Fruit fly (Drosophila melanogaster) whole organism, wandering third instar larva: ENCODE data around the gene CG10019.

ENCODE experiments used
- Hnf4 ChIP-seq: fragments of 200-800 bp; sonication (Bioruptor generic); optimal IDR thresholded peaks from 2 replicates; lab custom pipeline; 2016; ENCODE audit warnings: missing biosample characterization, mild to moderate bottlenecking, missing genetic modification characterization
- Hr78 ChIP-seq: fragments of >200 bp; optimal IDR thresholded peaks from 2 replicates; lab custom pipeline; 2017; ENCODE audit warnings: missing biosample characterization, missing genetic modification characterization
- Mio ChIP-seq: sonication (Bioruptor generic); optimal IDR thresholded peaks from 2 replicates; lab custom pipeline; 2016; ENCODE audit warnings: missing biosample characterization, missing genetic modification characterization
- dl ChIP-seq, 2 experiments: fragments of 175-275, 200-275 bp in 1 of 2; fragments of 200-275 bp in 1 of 2; sonication (Bioruptor generic); optimal IDR thresholded peaks; lab custom pipeline; 2018; ENCODE audit warnings: mild to moderate bottlenecking in 2 of 2, missing biosample characterization in 2 of 2, missing genetic modification characterization in 2 of 2, moderate library complexity in 2 of 2; ENCODE audit not compliant: partially characterized antibody in 2 of 2, insufficient read depth in 1 of 2
- h ChIP-seq: fragments of 200-800 bp; sonication (Bioruptor generic); optimal IDR thresholded peaks from 3 replicates; lab custom pipeline; 2016; ENCODE audit warnings: missing biosample characterization, mild to moderate bottlenecking, missing genetic modification characterization
- pan ChIP-seq: fragments of >200 bp; optimal IDR thresholded peaks from 2 replicates; lab custom pipeline; 2017
- usp ChIP-seq: fragments of >200 bp; optimal IDR thresholded peaks from 2 replicates; lab custom pipeline; 2017; ENCODE audit warnings: missing biosample characterization, missing genetic modification characterization

- no peak for TF ChIP-seq usp (GFP tag; lab: Kevin White, UChicago)
- no peak for TF ChIP-seq Hr78 (GFP tag; lab: Kevin White, UChicago)
- TF ChIP-seq h: no peak
- no peak for TF ChIP-seq pan (lab: Kevin White, UChicago)
- TF ChIP-seq Hnf4 (GFP tag; lab: Kevin White, UChicago): no peak
- TF ChIP-seq Mio (GFP tag; lab: Kevin White, UChicago): no peak
- no peak for TF ChIP-seq dl (GFP tag; optimal IDR thresholded peaks at IDR 0.05; lab: Kevin White, UChicago; ENCODE audit: insufficient read depth in 1 of 2, partially characterized antibody in 2 of 2)
These were observed at the start of gene CG10019 for dm6 chr2L:3730182-3730975.
